Worm (Caenorhabditis elegans): ENCODE measurements around the gene B0001.8.

- TF ChIP-seq nfya-1 (tag; optimal IDR thresholded peaks at IDR 0.05; ENCODE audit: insufficient read depth) (no peak), elt-1 (tag; optimal IDR thresholded peaks at IDR 0.05) (no peak), ama-1 (optimal IDR thresholded peaks at IDR 0.05) (no peak), elt-3 (tag; optimal IDR thresholded peaks at IDR 0.05) (no peak)
Observed at ce11 chrIV:12134991-12135390, 5.9 kb downstream of the B0001.8 start.

Data from whole organism, L3 larva.